Fruit fly (Drosophila melanogaster) whole organism, embryonic: Measurements from ENCODE around the gene mthl11.
A peak's percentile ranks its signal among the peaks of the same experiment; 100 is the strongest.

Source experiments
- Blimp-1 ChIP-seq: fragments of 200-800 bp; sonication (Bioruptor generic); optimal IDR thresholded peaks from 3 replicates; lab custom pipeline; 2018; ENCODE audit warnings: missing biosample characterization, missing genetic modification characterization, mild to moderate bottlenecking, moderate library complexity, missing genetic modification reagents
- CG10147 ChIP-seq: fragments of 200-800 bp; sonication (Bioruptor generic); optimal IDR thresholded peaks from 2 replicates; lab custom pipeline; 2019; ENCODE audit warnings: missing biosample characterization, mild to moderate bottlenecking, missing genetic modification characterization, moderate library complexity
- CG10209 ChIP-seq: fragments of 200-800 bp; sonication (Bioruptor generic); optimal IDR thresholded peaks from 3 replicates; lab custom pipeline; 2017; ENCODE audit warnings: missing biosample characterization, mild to moderate bottlenecking, missing genetic modification characterization, missing genetic modification reagents
- CG12155 ChIP-seq: fragments of 200-800 bp; sonication (Bioruptor generic); optimal IDR thresholded peaks from 3 replicates; lab custom pipeline; 2016; ENCODE audit warnings: missing biosample characterization, missing genetic modification characterization
- CG12219 ChIP-seq: fragments of 200-800 bp; sonication (Bioruptor generic); optimal IDR thresholded peaks from 3 replicates; lab custom pipeline; 2018; ENCODE audit warnings: missing biosample characterization, mild to moderate bottlenecking, missing genetic modification characterization
- CG13287 ChIP-seq: fragments of 200-800 bp; sonication (Bioruptor generic); IDR thresholded peaks from 2 replicates; pipeline ENCODE4 v1.3.6; 2022; ENCODE audit warnings: missing biosample characterization, missing genetic modification characterization; ENCODE audit not compliant: partially characterized antibody
- CG14050 ChIP-seq: fragments of 200-800 bp; sonication (Bioruptor generic); IDR thresholded peaks from 3 replicates; pipeline ENCODE4 v1.3.6; 2022; ENCODE audit warnings: missing biosample characterization, missing genetic modification characterization
- CG14710 ChIP-seq: fragments of 200-800 bp; sonication (Bioruptor generic); optimal IDR thresholded peaks from 3 replicates; lab custom pipeline; 2019; ENCODE audit warnings: missing biosample characterization, mild to moderate bottlenecking, missing genetic modification characterization, moderate library complexity
- CG1647 ChIP-seq: fragments of 200-800 bp; sonication (Bioruptor generic); optimal IDR thresholded peaks from 3 replicates; lab custom pipeline; 2016; ENCODE audit warnings: missing biosample characterization, missing genetic modification characterization
- CG17385 ChIP-seq: fragments of 200-800 bp; sonication (Bioruptor generic); optimal IDR thresholded peaks from 3 replicates; lab custom pipeline; 2018; ENCODE audit warnings: missing biosample characterization, mild to moderate bottlenecking, missing genetic modification characterization
- CG18262 ChIP-seq: fragments of 200-800 bp; optimal IDR thresholded peaks from 3 replicates; lab custom pipeline; 2019; ENCODE audit warnings: missing biosample characterization, mild to moderate bottlenecking, missing genetic modification characterization, moderate library complexity
- CG2116 ChIP-seq: fragments of 200-800 bp; sonication (Bioruptor generic); optimal IDR thresholded peaks from 3 replicates; lab custom pipeline; 2018; ENCODE audit warnings: missing biosample characterization, mild to moderate bottlenecking, missing genetic modification characterization
- CG2199 ChIP-seq: fragments of 200-800 bp; sonication (Bioruptor generic); IDR thresholded peaks from 3 replicates; pipeline ENCODE4 v1.3.6; 2022; ENCODE audit warnings: missing biosample characterization, missing genetic modification characterization
- CG31365 ChIP-seq: fragments of 200-800 bp; sonication (Bioruptor generic); optimal IDR thresholded peaks from 2 replicates; lab custom pipeline; 2018; ENCODE audit warnings: missing biosample characterization, mild to moderate bottlenecking, missing genetic modification characterization
- CG32772 ChIP-seq: fragments of 200-800 bp; sonication (Bioruptor generic); IDR thresholded peaks from 2 replicates; pipeline ENCODE4 v1.3.6; 2022; ENCODE audit warnings: missing biosample characterization, missing genetic modification characterization
- CG4424 ChIP-seq: fragments of 200-800 bp; sonication (Bioruptor generic); optimal IDR thresholded peaks from 3 replicates; lab custom pipeline; 2016; ENCODE audit warnings: missing biosample characterization, missing genetic modification characterization
- CG4617 ChIP-seq: fragments of 200-800 bp; sonication (Bioruptor generic); optimal IDR thresholded peaks from 3 replicates; lab custom pipeline; 2016; ENCODE audit warnings: missing biosample characterization, missing genetic modification characterization, borderline replicate concordance
- CG6654 ChIP-seq: fragments of 200-800 bp; sonication (Bioruptor generic); optimal IDR thresholded peaks from 2 replicates; lab custom pipeline; 2017; ENCODE audit warnings: missing biosample characterization, mild to moderate bottlenecking, missing genetic modification characterization
- CG6791 ChIP-seq: fragments of 200-800 bp; sonication (Bioruptor generic); IDR thresholded peaks from 3 replicates; pipeline ENCODE4 v1.3.6; 2022; ENCODE audit warnings: missing biosample characterization, missing genetic modification characterization; ENCODE audit not compliant: partially characterized antibody
- CG7987 ChIP-seq: fragments of 200-800 bp; sonication (Bioruptor generic); optimal IDR thresholded peaks from 2 replicates; lab custom pipeline; 2018; ENCODE audit warnings: missing biosample characterization, mild to moderate bottlenecking, missing genetic modification characterization, moderate library complexity
- CG8290 ChIP-seq, 3 experiments: fragments of 200-800 bp; sonication (Bioruptor generic); optimal IDR thresholded peaks; 2 replicates each; lab custom pipeline; 2016 to 2019; ENCODE audit warnings: missing biosample characterization in 3 of 3, missing genetic modification characterization in 3 of 3, mild to moderate bottlenecking in 2 of 3, moderate library complexity in 1 of 3
- CG8478 ChIP-seq: fragments of >200 bp; optimal IDR thresholded peaks from 2 replicates; lab custom pipeline; 2018
- CG9932 ChIP-seq: fragments of 200-800 bp; sonication (Bioruptor generic); IDR thresholded peaks from 2 replicates; pipeline ENCODE4 v1.3.6; 2022; ENCODE audit warnings: missing biosample characterization, missing genetic modification characterization
- D19B ChIP-seq: fragments of 200-800 bp; sonication (Bioruptor generic); optimal IDR thresholded peaks from 2 replicates; lab custom pipeline; 2017; ENCODE audit warnings: missing biosample characterization, mild to moderate bottlenecking, missing genetic modification characterization
- Dad ChIP-seq: fragments of 200-800 bp; sonication (Bioruptor generic); optimal IDR thresholded peaks from 3 replicates; lab custom pipeline; 2016; ENCODE audit warnings: missing biosample characterization, missing genetic modification characterization
- Eip74EF ChIP-seq, 2 experiments: fragments of 200-800 bp in 1 of 2; fragments of >200 bp in 1 of 2; sonication (Bioruptor generic) in 1 of 2; optimal IDR thresholded peaks; 2 replicates each; lab custom pipeline; 2017 to 2019; ENCODE audit warnings: missing biosample characterization in 2 of 2, missing genetic modification characterization in 2 of 2, mild to moderate bottlenecking in 1 of 2, moderate library complexity in 1 of 2
- Lhr ChIP-seq: fragments of 200-800 bp; sonication (Bioruptor generic); optimal IDR thresholded peaks from 3 replicates; lab custom pipeline; 2017; ENCODE audit warnings: mild to moderate bottlenecking, missing biosample characterization, missing genetic modification reagents, missing genetic modification characterization
- MESR4 ChIP-seq: fragments of 200-800 bp; sonication (Bioruptor generic); optimal IDR thresholded peaks from 2 replicates; lab custom pipeline; 2018; ENCODE audit warnings: missing biosample characterization, mild to moderate bottlenecking, missing genetic modification characterization, moderate library complexity
- Optix ChIP-seq: fragments of 200-800 bp; sonication (Bioruptor generic); IDR thresholded peaks from 3 replicates; pipeline ENCODE4 v1.3.6; 2022; ENCODE audit warnings: missing biosample characterization, missing genetic modification characterization
- Scr ChIP-seq: fragments of 200-800 bp; sonication (Bioruptor generic); IDR thresholded peaks from 2 replicates; pipeline ENCODE4 v1.3.6; 2022; ENCODE audit warnings: missing biosample characterization, missing genetic modification characterization; ENCODE audit not compliant: partially characterized antibody
- dm ChIP-seq: fragments of 200-800 bp; sonication (Bioruptor generic); optimal IDR thresholded peaks from 3 replicates; lab custom pipeline; 2016; ENCODE audit warnings: missing biosample characterization, missing genetic modification characterization
- esg ChIP-seq: fragments of 200-800 bp; sonication (Bioruptor generic); conservative IDR thresholded peaks from 2 replicates; pipeline ENCODE4 v1.3.6; 2022; ENCODE audit warnings: missing biosample characterization, missing genetic modification characterization
- eyg ChIP-seq: fragments of 200-800 bp; sonication (Bioruptor generic); optimal IDR thresholded peaks from 3 replicates; lab custom pipeline; 2016; ENCODE audit warnings: missing biosample characterization, missing genetic modification characterization
- gcm ChIP-seq: fragments of 200-800 bp; sonication (Bioruptor generic); optimal IDR thresholded peaks from 2 replicates; lab custom pipeline; 2019; ENCODE audit warnings: missing biosample characterization, mild to moderate bottlenecking, missing genetic modification characterization, moderate library complexity
- gsb-n ChIP-seq: fragments of 200-800 bp; sonication (Bioruptor generic); optimal IDR thresholded peaks from 3 replicates; lab custom pipeline; 2018; ENCODE audit warnings: missing biosample characterization, mild to moderate bottlenecking, missing genetic modification characterization
- h ChIP-seq: fragments of >200 bp; optimal IDR thresholded peaks from 2 replicates; lab custom pipeline; 2017
- her ChIP-seq: fragments of 200-800 bp; sonication (Bioruptor generic); optimal IDR thresholded peaks from 2 replicates; lab custom pipeline; 2016; ENCODE audit warnings: missing biosample characterization, missing genetic modification characterization
- hkb ChIP-seq, 2 experiments: fragments of 200-800 bp in 1 of 2; fragments of >200 bp in 1 of 2; sonication (Bioruptor generic) in 1 of 2; IDR thresholded peaks in 1 of 2; optimal IDR thresholded peaks in 1 of 2; 2 replicates each; pipeline versions ENCODE4 v1.3.6 to Lab custom; 2017 to 2022; ENCODE audit warnings: missing biosample characterization in 1 of 2, missing genetic modification characterization in 1 of 2
- knrl ChIP-seq: fragments of 200-800 bp; sonication (Bioruptor generic); IDR thresholded peaks from 3 replicates; pipeline ENCODE4 v1.3.6; 2022; ENCODE audit warnings: missing biosample characterization, missing genetic modification characterization; ENCODE audit not compliant: partially characterized antibody
- lbe ChIP-seq: fragments of 200-800 bp; sonication (Bioruptor generic); optimal IDR thresholded peaks from 2 replicates; lab custom pipeline; 2016; ENCODE audit warnings: missing biosample characterization, mild to moderate bottlenecking, missing genetic modification characterization
- mirr ChIP-seq: fragments of 200-800 bp; sonication (Bioruptor generic); optimal IDR thresholded peaks from 3 replicates; lab custom pipeline; 2018; ENCODE audit warnings: missing biosample characterization, mild to moderate bottlenecking, missing genetic modification characterization
- pb ChIP-seq: fragments of 200-800 bp; sonication (Bioruptor generic); optimal IDR thresholded peaks from 3 replicates; lab custom pipeline; 2016; ENCODE audit warnings: missing biosample characterization, missing genetic modification characterization
- pho ChIP-seq: fragments of 200-800 bp; sonication (Bioruptor generic); optimal IDR thresholded peaks from 2 replicates; lab custom pipeline; 2016; ENCODE audit warnings: missing biosample characterization, missing genetic modification characterization
- pnt ChIP-seq: fragments of 200-800 bp; sonication (Bioruptor generic); optimal IDR thresholded peaks from 3 replicates; lab custom pipeline; 2016; ENCODE audit warnings: missing biosample characterization, missing genetic modification characterization
- schlank ChIP-seq: fragments of 200-800 bp; sonication (Bioruptor generic); optimal IDR thresholded peaks from 2 replicates; lab custom pipeline; 2018; ENCODE audit warnings: missing biosample characterization, mild to moderate bottlenecking, missing genetic modification characterization
- seq ChIP-seq: fragments of 200-800 bp; sonication (Bioruptor generic); IDR thresholded peaks from 2 replicates; pipeline ENCODE4 v1.3.6; 2022; ENCODE audit warnings: missing biosample characterization, missing genetic modification characterization
- sisA ChIP-seq: fragments of 200-800 bp; sonication (Bioruptor generic); IDR thresholded peaks from 2 replicates; pipeline ENCODE4 v1.3.6; 2022; ENCODE audit warnings: missing biosample characterization, missing genetic modification characterization
- so ChIP-seq: fragments of 200-800 bp; sonication (Bioruptor generic); IDR thresholded peaks from 3 replicates; pipeline ENCODE4 v1.3.6; 2022; ENCODE audit warnings: missing biosample characterization, missing genetic modification characterization
- stc ChIP-seq: fragments of 200-800 bp; sonication (Bioruptor generic); IDR thresholded peaks from 2 replicates; pipeline ENCODE4 v1.3.6; 2022; ENCODE audit warnings: missing biosample characterization, missing genetic modification characterization
- zen2 ChIP-seq: fragments of 200-800 bp; sonication (Bioruptor generic); IDR thresholded peaks from 3 replicates; pipeline ENCODE4 v1.3.6; 2022; ENCODE audit warnings: missing biosample characterization, missing genetic modification characterization; ENCODE audit not compliant: partially characterized antibody

mthl11 gene

DNA sequence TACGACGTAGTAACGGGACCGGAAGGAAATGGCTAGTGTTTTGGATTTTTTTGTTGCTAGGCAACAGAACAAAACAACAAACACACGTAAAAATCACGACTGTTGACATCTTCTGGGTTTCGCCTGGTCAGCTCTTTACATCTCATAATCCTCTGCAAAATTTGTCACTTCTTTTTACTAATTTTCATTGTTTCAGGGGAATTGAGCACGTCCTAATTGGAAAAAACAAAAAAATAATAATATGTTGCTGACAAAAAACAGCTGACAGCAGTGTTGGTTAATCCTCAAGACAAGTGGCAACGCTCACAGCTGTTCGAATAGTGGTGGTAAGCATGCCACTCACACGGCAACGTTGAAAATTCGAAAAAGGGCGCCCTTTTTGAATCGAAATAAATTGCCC lies 23.0 kb upstream of the mthl11 start, which contains the start of gene Rfx (continued):
- TF ChIP-seq pb (GFP tag; lab: Kevin White, UChicago) (no peak), hkb (optimal IDR thresholded peaks at IDR 0.05; lab: Kevin White, UChicago) (no peak), hkb (GFP tag; IDR thresholded peaks at IDR 0.05; lab: Robert Waterston, UW) (no peak), CG13287 (GFP tag; lab: Robert Waterston, UW) (no peak), CG32772 (GFP tag; lab: Robert Waterston, UW) (no peak), lbe (GFP tag; lab: Kevin White, UChicago) (peak; percentile 19), zen2 (GFP tag; lab: Robert Waterston, UW) (no peak), CG10147 (no peak), so (GFP tag; lab: Robert Waterston, UW) (no peak), CG31365 (tag; lab: Kevin White, UChicago) (no peak), Lhr (GFP tag; lab: Kevin White, UChicago) (peak; percentile 50), CG14050 (GFP tag; lab: Robert Waterston, UW) (no peak), Blimp-1 (GFP tag; lab: Kevin White, UChicago) (no peak), CG6791 (GFP tag; lab: Robert Waterston, UW) (no peak), h (no peak), CG9932 (no peak), knrl (no peak), CG2116 (GFP tag; lab: Kevin White, UChicago) (peak; percentile 63), gcm (GFP tag; lab: Kevin White, UChicago) (peak; percentile 40), gsb-n (tag; lab: Kevin White, UChicago) (peak; percentile 36), CG18262 (tag; lab: Kevin White, UChicago) (peak; percentile 30), pnt (GFP tag; lab: Kevin White, UChicago) (no peak), Optix (no peak), CG1647 (GFP tag; lab: Kevin White, UChicago) (peak; percentile 39), CG4424 (GFP tag; lab: Kevin White, UChicago) (no peak), Dad (peak; percentile 4), CG17385 (GFP tag; lab: Kevin White, UChicago) (peak; percentile 25), eyg (peak; percentile 17), pho (GFP tag; lab: Kevin White, UChicago) (peak; percentile 6), CG6654 (no peak), stc (GFP tag; lab: Robert Waterston, UW) (no peak), mirr (GFP tag; lab: Kevin White, UChicago) (no peak), CG7987 (GFP tag; lab: Kevin White, UChicago) (peak; percentile 48), her (GFP tag; lab: Kevin White, UChicago) (peak; percentile 24), Eip74EF (GFP tag; optimal IDR thresholded peaks at IDR 0.05; lab: Kevin White, UChicago) (peak in 1 of 2 experiments; percentile 50), CG12155 (no peak), MESR4 (GFP tag; lab: Kevin White, UChicago) (peak; percentile 31), schlank (tag; lab: Kevin White, UChicago) (no peak), CG8290 (GFP tag; optimal IDR thresholded peaks at IDR 0.05; lab: Kevin White, UChicago) (no peak), CG8290 (tag; optimal IDR thresholded peaks at IDR 0.05; lab: Kevin White, UChicago) (peak in 1 of 2 experiments; percentile 5), esg (no peak), D19B (no peak), CG10209 (GFP tag; lab: Kevin White, UChicago) (no peak), CG4617 (GFP tag; lab: Kevin White, UChicago) (peak; percentile 67), sisA (GFP tag; lab: Robert Waterston, UW) (no peak), CG12219 (GFP tag; lab: Kevin White, UChicago) (no peak), CG8478 (no peak), CG14710 (tag; lab: Kevin White, UChicago) (peak; percentile 55), CG2199 (no peak), Scr (GFP tag; lab: Robert Waterston, UW) (no peak), dm (GFP tag; lab: Kevin White, UChicago) (peak; percentile 22), seq (GFP tag; lab: Robert Waterston, UW) (no peak)
